Fruit fly (Drosophila melanogaster): Measurements from ENCODE around the gene Herp.

Herp gene

DNA sequence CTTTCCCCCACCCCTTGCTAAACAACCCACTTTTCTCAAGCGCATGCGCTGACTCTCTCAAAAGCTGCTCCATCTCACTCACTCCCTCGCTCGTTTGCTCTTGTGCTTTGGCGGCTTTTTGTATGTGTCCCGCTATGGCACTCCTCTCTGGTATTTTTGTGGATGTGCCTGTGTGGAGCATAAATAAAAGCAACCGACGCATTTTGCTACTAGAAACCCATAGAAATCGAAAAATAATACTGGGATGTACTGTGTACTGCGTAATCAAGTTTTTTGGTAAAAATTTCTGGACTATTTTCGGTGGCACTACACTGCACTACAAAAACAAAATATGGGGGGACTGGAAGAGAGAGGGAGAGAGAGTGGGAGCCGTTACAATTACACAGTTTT lies 9.8 kb upstream of the Herp start (continued):
- TF ChIP-seq vfl (GFP tag; optimal IDR thresholded peaks at IDR 0.05) = no peak
- TF ChIP-seq tap (tag; optimal IDR thresholded peaks at IDR 0.05) = peak; percentile 20
- peak; percentile 58; the same call in 1 of the 2 replicates for TF ChIP-seq CG13287 (GFP tag; IDR thresholded peaks at IDR 0.05; ENCODE audit: partially characterized antibody)
- peak; percentile 83 to 97 for TF ChIP-seq Trl (optimal IDR thresholded peaks at IDR 0.05)
- TF ChIP-seq Trl (GFP tag; optimal IDR thresholded peaks at IDR 0.05) = peak; percentile 64
- no peak for TF ChIP-seq Elba2 (GFP tag; optimal IDR thresholded peaks at IDR 0.05)
- TF ChIP-seq Atf3 (GFP tag; optimal IDR thresholded peaks at IDR 0.05) = no peak
- no peak for TF ChIP-seq ase (GFP tag; IDR thresholded peaks at IDR 0.05)
- TF ChIP-seq CG13894 (tag; optimal IDR thresholded peaks at IDR 0.05) = peak; percentile 61
- TF ChIP-seq CG1832 (GFP tag; optimal IDR thresholded peaks at IDR 0.05) = peak; percentile 74
- TF ChIP-seq lbe (GFP tag; optimal IDR thresholded peaks at IDR 0.05) = no peak
- peak; percentile 46 for TF ChIP-seq lab (GFP tag; optimal IDR thresholded peaks at IDR 0.05)
- peak; percentile 61 for TF ChIP-seq HmgD (GFP tag; optimal IDR thresholded peaks at IDR 0.05)
- TF ChIP-seq CG10543 (GFP tag; optimal IDR thresholded peaks at IDR 0.05) = peak; percentile 86
- TF ChIP-seq CG17186 (GFP tag; optimal IDR thresholded peaks at IDR 0.05) = no peak
- TF ChIP-seq ham (GFP tag; IDR thresholded peaks at IDR 0.05) = no peak
- peak; percentile 4 for TF ChIP-seq CG10147 (GFP tag; optimal IDR thresholded peaks at IDR 0.05)
- TF ChIP-seq Hmr (GFP tag; optimal IDR thresholded peaks at IDR 0.05) = peak; percentile 57
- TF ChIP-seq CG6791 (GFP tag; IDR thresholded peaks at IDR 0.05; ENCODE audit: partially characterized antibody) = 0 out of 3 replicates have a peak, but pooled peaks have one; percentile 32
- peak; percentile 89 for TF ChIP-seq mirr (GFP tag; optimal IDR thresholded peaks at IDR 0.05)
- TF ChIP-seq Optix (GFP tag; IDR thresholded peaks at IDR 0.05) = no peak
- TF ChIP-seq CG13424 (tag; optimal IDR thresholded peaks at IDR 0.05) = no peak
- TF ChIP-seq nerfin-1 (tag; optimal IDR thresholded peaks at IDR 0.05) = peak; percentile 95
- peak; percentile 14 for TF ChIP-seq dmrt99B (tag; optimal IDR thresholded peaks at IDR 0.05)
- no peak for TF ChIP-seq CG11696 (GFP tag; IDR thresholded peaks at IDR 0.05)
- TF ChIP-seq Adf1 (GFP tag; IDR thresholded peaks at IDR 0.05) = peak; percentile 74
- TF ChIP-seq unc-4 (GFP tag; IDR thresholded peaks at IDR 0.05; ENCODE audit: partially characterized antibody) = peak; percentile 17; the same call in 1 of the 2 replicates
- peak; percentile 60; the same call in 1 of the 3 replicates for TF ChIP-seq ci (GFP tag; IDR thresholded peaks at IDR 0.05)
- no peak for TF ChIP-seq CG7271 (tag; optimal IDR thresholded peaks at IDR 0.05)
- peak; percentile 97 for TF ChIP-seq ewg (GFP tag; optimal IDR thresholded peaks at IDR 0.05)
- TF ChIP-seq chm (GFP tag; IDR thresholded peaks at IDR 0.05) = peak; percentile 45; the same call in 1 of the 2 replicates
- peak; percentile 86 for TF ChIP-seq kni (GFP tag; optimal IDR thresholded peaks at IDR 0.05)
- TF ChIP-seq CG3163 (GFP tag; optimal IDR thresholded peaks at IDR 0.05) = peak; percentile 66
- peak; percentile 97 for TF ChIP-seq CG12769 (tag; optimal IDR thresholded peaks at IDR 0.05)
- peak; percentile 55; the same call in 1 of the 3 replicates for TF ChIP-seq zen2 (GFP tag; IDR thresholded peaks at IDR 0.05; ENCODE audit: partially characterized antibody)
- peak; percentile 26 for TF ChIP-seq hbn (GFP tag; IDR thresholded peaks at IDR 0.05; ENCODE audit: partially characterized antibody)
- TF ChIP-seq gcm (GFP tag; optimal IDR thresholded peaks at IDR 0.05) = no peak
- TF ChIP-seq CG5953 (GFP tag; IDR thresholded peaks at IDR 0.05) = no peak
- no peak for TF ChIP-seq jigr1 (GFP tag; IDR thresholded peaks at IDR 0.05)
- TF ChIP-seq abd-A (tag; optimal IDR thresholded peaks at IDR 0.05) = peak; percentile 79
- TF ChIP-seq pho (GFP tag; optimal IDR thresholded peaks at IDR 0.05) = peak; percentile 22
- TF ChIP-seq Rx (GFP tag; IDR thresholded peaks at IDR 0.05) = no peak
- TF ChIP-seq CG6813 (GFP tag; optimal IDR thresholded peaks at IDR 0.05) = peak; percentile 58
- TF ChIP-seq vvl (GFP tag; IDR thresholded peaks at IDR 0.05) = peak; percentile 49; the same call in 1 of the 2 replicates
- TF ChIP-seq Dp (GFP tag; optimal IDR thresholded peaks at IDR 0.05) = peak; percentile 38
- TF ChIP-seq CG17568 (GFP tag; optimal IDR thresholded peaks at IDR 0.05) = peak; percentile 17
- TF ChIP-seq twi (tag; optimal IDR thresholded peaks at IDR 0.05) = no peak
- no peak for TF ChIP-seq Eip74EF (GFP tag; optimal IDR thresholded peaks at IDR 0.05)
- no peak for TF ChIP-seq CHES-1-like (GFP tag; optimal IDR thresholded peaks at IDR 0.05)
